Worm (Caenorhabditis elegans) whole organism, early embryonic: Measurements from ENCODE around the gene kbp-1.
A peak's percentile ranks its signal among the peaks of the same experiment; 100 is the strongest.

Experiments used
- B0310.2 ChIP-seq: sonication (generic microtip); optimal IDR thresholded peaks from 2 replicates; lab custom pipeline; 2016; ENCODE audit warnings: mild to moderate bottlenecking, missing genetic modification characterization, missing compliant biosample characterization
- F13C5.2 ChIP-seq: sonication (generic microtip); optimal IDR thresholded peaks from 2 replicates; lab custom pipeline; 2017; ENCODE audit warnings: mild to moderate bottlenecking, missing genetic modification characterization, inconsistent platforms, missing compliant biosample characterization
- aly-1 ChIP-seq: sonication (generic microtip); optimal IDR thresholded peaks from 2 replicates; lab custom pipeline; 2016; ENCODE audit warnings: missing genetic modification characterization, missing compliant biosample characterization
- ama-1 ChIP-seq: fragments of 150-350 bp; optimal IDR thresholded peaks from 2 replicates; lab custom pipeline; 2014
- ceh-13 ChIP-seq: fragments of 200-800 bp; sonication (Bioruptor generic); optimal IDR thresholded peaks from 2 replicates; lab custom pipeline; 2018; ENCODE audit warnings: mild to moderate bottlenecking, missing genetic modification characterization, missing compliant biosample characterization
- ceh-36 ChIP-seq: sonication (generic microtip); optimal IDR thresholded peaks from 2 replicates; lab custom pipeline; 2016; ENCODE audit warnings: missing genetic modification characterization, inconsistent platforms, missing compliant biosample characterization
- ets-7 ChIP-seq: sonication (generic microtip); optimal IDR thresholded peaks from 2 replicates; lab custom pipeline; 2016; ENCODE audit warnings: missing genotype, missing genetic modification characterization, missing compliant biosample characterization
- flt-1 ChIP-seq: fragments of 200-800 bp; sonication (Bioruptor generic); IDR thresholded peaks from 2 replicates; pipeline ENCODE4 v1.3.6; 2022; ENCODE audit warnings: missing genetic modification characterization, missing compliant biosample characterization
- hmbx-1 ChIP-seq: sonication (generic microtip); optimal IDR thresholded peaks from 2 replicates; lab custom pipeline; 2016; ENCODE audit warnings: mild to moderate bottlenecking, missing genetic modification characterization, missing compliant biosample characterization
- hmg-4 ChIP-seq: fragments of 200-800 bp; sonication (Bioruptor generic); optimal IDR thresholded peaks from 2 replicates; lab custom pipeline; 2018; ENCODE audit warnings: mild to moderate bottlenecking, missing genetic modification characterization, missing compliant biosample characterization
- hnd-1 ChIP-seq: sonication (generic microtip); optimal IDR thresholded peaks from 2 replicates; lab custom pipeline; 2016; ENCODE audit warnings: missing genetic modification characterization, missing compliant biosample characterization
- pes-1 ChIP-seq: fragments of 200-800 bp; sonication (Bioruptor generic); IDR thresholded peaks from 2 replicates; pipeline ENCODE4 v1.3.6; 2022; ENCODE audit warnings: missing genetic modification reagents, missing genetic modification characterization, missing compliant biosample characterization
- scrt-1 ChIP-seq: fragments of 200-800 bp; sonication (Bioruptor generic); IDR thresholded peaks from 2 replicates; pipeline ENCODE4 v1.3.6; 2022; ENCODE audit warnings: missing genetic modification characterization, missing compliant biosample characterization
- sea-1 ChIP-seq: fragments of 200-800 bp; sonication (Bioruptor generic); conservative IDR thresholded peaks from 2 replicates; pipeline ENCODE4 v1.3.6; 2022; ENCODE audit warnings: missing genetic modification characterization, missing compliant biosample characterization
- tbx-11 ChIP-seq: fragments of 200-800 bp; sonication (Bioruptor generic); IDR thresholded peaks from 2 replicates; pipeline ENCODE4 v1.3.6; 2022; ENCODE audit warnings: missing genetic modification characterization, missing compliant biosample characterization
- tbx-37 ChIP-seq: fragments of 200-800 bp; sonication (Bioruptor generic); conservative IDR thresholded peaks from 2 replicates; pipeline ENCODE4 v1.3.6; 2022; ENCODE audit warnings: missing genetic modification reagents, missing genetic modification characterization, missing compliant biosample characterization
- tra-4 ChIP-seq: sonication (generic microtip); optimal IDR thresholded peaks from 2 replicates; lab custom pipeline; 2017; ENCODE audit warnings: missing genetic modification characterization, missing compliant biosample characterization

kbp-1 gene

ce11 chrIII:6869268-6869667, at the start of gene kbp-1, which contains the start of gene cra-1:
Gene kbp-1, plus strand, starts transcription at chrIII:6869633.
Gene cra-1, minus strand, starts transcription at chrIII:6869460.
- TF ChIP-seq scrt-1 (no peak), tbx-11 (GFP tag; lab: Robert Waterston, UW) (no peak), ceh-36 (tag; lab: Kevin White, UChicago) (no peak), pes-1 (GFP tag; lab: Robert Waterston, UW) (no peak), ets-7 (tag; lab: Kevin White, UChicago) (no peak), F13C5.2 (peak; percentile 20)

- no peak for TF ChIP-seq flt-1
- TF ChIP-seq scrt-1, result no peak
- no peak for TF ChIP-seq hmbx-1 (tag; lab: Kevin White, UChicago)
- TF ChIP-seq B0310.2 (tag; lab: Kevin White, UChicago), result no peak
- no peak for TF ChIP-seq hmg-4 (GFP tag; lab: Kevin White, UChicago)
- no peak for TF ChIP-seq ets-7 (tag; lab: Kevin White, UChicago)
- no peak for TF ChIP-seq tbx-37 (GFP tag; lab: Robert Waterston, UW)
- no peak for TF ChIP-seq tra-4 (tag; lab: Kevin White, UChicago)
- no peak for TF ChIP-seq pes-1 (GFP tag; lab: Robert Waterston, UW)
- TF ChIP-seq ceh-13 (GFP tag; lab: Kevin White, UChicago), result no peak
- TF ChIP-seq ama-1 (lab: Kevin White, UChicago), result no peak
- no peak for TF ChIP-seq F13C5.2
Measured at ce11 chrIII:6820343-6820985, 49.0 kb upstream of the kbp-1 start, which contains the start of gene ten-1. Gene ten-1, plus strand, starts transcription at chrIII:6820935.

DNA sequence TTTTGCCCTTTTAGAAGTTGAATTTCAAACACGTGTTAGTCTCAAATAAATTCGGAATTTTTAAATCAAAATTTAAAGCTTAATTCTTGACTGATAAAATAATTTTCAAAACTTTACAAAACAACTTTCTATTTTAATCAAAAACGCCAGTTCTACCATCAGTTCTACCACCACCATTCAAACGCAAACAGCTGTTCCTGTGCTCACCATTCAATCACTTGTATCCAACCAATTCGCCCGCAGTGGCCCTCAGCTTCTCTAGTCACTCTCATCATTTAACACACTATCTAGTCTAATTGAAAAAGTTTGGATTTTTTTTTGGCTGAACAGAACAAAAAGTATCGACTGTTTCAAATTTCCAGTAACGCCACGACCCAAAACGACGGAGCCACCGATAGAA, 46.6 kb upstream of the kbp-1 start:
- TF ChIP-seq hnd-1 (no peak), hmg-4 (GFP tag; lab: Kevin White, UChicago) (no peak), flt-1 (no peak), hmbx-1 (tag; lab: Kevin White, UChicago) (no peak), aly-1 (tag; lab: Kevin White, UChicago) (no peak), tra-4 (tag; lab: Kevin White, UChicago) (no peak), tbx-11 (GFP tag; lab: Robert Waterston, UW) (no peak), scrt-1 (no peak), sea-1 (GFP tag; lab: Robert Waterston, UW) (no peak), F13C5.2 (no peak), tbx-37 (GFP tag; lab: Robert Waterston, UW) (no peak), B0310.2 (tag; lab: Kevin White, UChicago) (no peak), pes-1 (GFP tag; lab: Robert Waterston, UW) (no peak), ceh-36 (tag; lab: Kevin White, UChicago) (no peak), ets-7 (tag; lab: Kevin White, UChicago) (no peak), ama-1 (lab: Kevin White, UChicago) (no peak), ceh-13 (GFP tag; lab: Kevin White, UChicago) (no peak)

DNA sequence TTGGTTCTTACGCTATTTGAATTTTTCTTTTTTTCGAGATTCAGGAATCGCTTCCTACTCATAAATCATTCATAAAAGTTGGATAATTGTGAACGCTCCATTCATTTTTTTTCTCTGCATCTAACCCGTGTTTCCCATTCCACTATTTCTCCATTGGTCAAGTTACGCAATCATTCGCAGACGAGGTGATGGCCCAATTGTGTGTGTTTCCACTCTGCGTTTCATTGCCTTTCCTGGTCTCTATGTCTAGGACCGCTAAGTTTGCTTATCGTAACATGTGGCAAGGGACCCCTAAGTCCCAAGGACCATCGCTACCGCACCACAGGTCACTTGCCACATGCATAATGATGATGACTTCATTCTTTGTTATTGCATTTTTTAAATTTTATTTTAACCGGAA, 43.3 kb upstream of the kbp-1 start:
- TF ChIP-seq ets-7 (tag; lab: Kevin White, UChicago) (no peak), ceh-36 (tag; lab: Kevin White, UChicago) (no peak), sea-1 (GFP tag; lab: Robert Waterston, UW) (no peak), hmbx-1 (tag; lab: Kevin White, UChicago) (no peak), flt-1 (no peak), ama-1 (lab: Kevin White, UChicago) (no peak), tbx-11 (GFP tag; lab: Robert Waterston, UW) (no peak), F13C5.2 (no peak), hnd-1 (no peak), hmg-4 (GFP tag; lab: Kevin White, UChicago) (no peak), pes-1 (GFP tag; lab: Robert Waterston, UW) (no peak), aly-1 (tag; lab: Kevin White, UChicago) (no peak), B0310.2 (tag; lab: Kevin White, UChicago) (no peak), scrt-1 (no peak), ceh-13 (GFP tag; lab: Kevin White, UChicago) (no peak), tra-4 (tag; lab: Kevin White, UChicago) (no peak)

DNA sequence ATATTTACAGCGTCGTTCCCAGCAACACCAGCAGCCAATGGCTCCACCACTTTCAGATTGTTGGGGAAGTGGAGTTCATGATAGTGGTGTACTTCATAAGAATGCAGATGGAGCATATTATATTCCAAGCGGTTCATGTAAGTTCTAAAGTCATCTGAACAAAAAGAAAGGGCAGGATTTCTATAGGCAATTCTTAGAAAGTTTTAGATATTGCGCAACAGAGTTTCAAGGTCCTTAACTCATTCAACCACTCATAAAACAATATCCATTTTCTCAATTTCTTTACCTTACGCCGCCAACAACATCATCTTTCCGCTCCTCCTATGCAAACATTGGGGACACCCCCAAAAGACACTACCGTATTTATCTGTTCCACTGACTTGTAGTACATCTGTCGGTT, 38.1 kb upstream of the kbp-1 start:
- TF ChIP-seq ceh-36 (tag; lab: Kevin White, UChicago) (no peak), hmbx-1 (tag; lab: Kevin White, UChicago) (no peak), hmg-4 (GFP tag; lab: Kevin White, UChicago) (no peak), ama-1 (lab: Kevin White, UChicago) (no peak), pes-1 (GFP tag; lab: Robert Waterston, UW) (0 out of 2 replicates have a peak, but pooled peaks have one; percentile 28)

DNA sequence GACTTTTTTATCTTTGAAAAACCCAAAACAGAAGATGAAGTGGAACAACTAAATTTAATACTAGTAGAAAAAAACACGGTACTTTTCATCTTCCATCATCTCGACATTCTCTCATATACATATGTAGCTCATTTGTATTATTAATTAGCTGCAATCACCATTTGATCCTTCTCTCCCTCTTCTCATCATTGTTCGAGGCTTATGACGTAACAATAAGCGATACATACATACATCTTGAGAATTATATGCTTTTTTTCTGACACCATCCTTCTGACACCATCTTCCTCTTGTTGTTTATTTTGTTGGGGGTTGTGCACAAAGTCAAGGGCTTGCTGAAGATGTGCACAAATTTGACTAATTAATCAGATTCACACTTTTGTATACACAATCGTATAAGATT, 32.1 kb upstream of the kbp-1 start:
- TF ChIP-seq hmg-4 (GFP tag; lab: Kevin White, UChicago), result no peak
- TF ChIP-seq B0310.2 (tag; lab: Kevin White, UChicago), result no peak
- TF ChIP-seq aly-1 (tag; lab: Kevin White, UChicago), result no peak
- no peak for TF ChIP-seq flt-1

ce11 chrIII:6839091-6839490, 30.3 kb upstream of the kbp-1 start:
- TF ChIP-seq hmbx-1 (tag; lab: Kevin White, UChicago), result no peak
- no peak for TF ChIP-seq flt-1
- no peak for TF ChIP-seq ets-7 (tag; lab: Kevin White, UChicago)
- no peak for TF ChIP-seq ceh-13 (GFP tag; lab: Kevin White, UChicago)
- TF ChIP-seq scrt-1, result no peak
- no peak for TF ChIP-seq tbx-11 (GFP tag; lab: Robert Waterston, UW)
- TF ChIP-seq hmg-4 (GFP tag; lab: Kevin White, UChicago), result no peak
- no peak for TF ChIP-seq hnd-1
- no peak for TF ChIP-seq B0310.2 (tag; lab: Kevin White, UChicago)
- TF ChIP-seq ceh-36 (tag; lab: Kevin White, UChicago), result no peak
